Worm (Caenorhabditis elegans): ENCODE results near the gene srxa-6.

The srxa-6 gene

DNA sequence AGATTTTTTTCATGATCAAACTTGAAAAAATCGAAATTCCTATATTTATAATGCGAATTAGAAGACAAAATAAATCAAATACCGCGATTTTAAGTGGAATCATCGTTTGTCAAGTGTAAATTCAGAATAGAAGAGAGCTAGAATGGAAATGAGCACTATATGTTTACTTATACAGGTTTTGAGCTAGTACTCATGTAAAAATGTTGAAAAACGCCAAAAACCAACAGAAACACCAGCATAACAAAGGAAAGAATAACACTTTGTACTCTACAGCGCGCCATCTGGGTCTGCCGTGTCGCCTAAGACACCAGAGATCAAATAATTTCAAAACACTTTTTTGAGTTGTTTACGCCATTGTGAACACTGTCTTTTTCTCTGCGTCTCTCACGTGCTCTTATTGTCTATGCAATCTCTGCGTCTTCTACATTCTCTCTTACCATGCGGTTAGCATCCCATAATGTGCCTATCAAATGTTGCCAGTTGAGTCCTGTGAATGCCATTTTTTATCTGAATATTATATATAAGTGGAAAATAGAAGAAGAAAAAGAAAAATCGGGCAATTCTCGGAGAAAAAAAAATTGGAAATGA is 5.9 kb upstream of the srxa-6 start, which contains the start of gene ipla-3:
Gene ipla-3, minus strand, starts transcription at position 510 of the 588 bp plus-strand sequence.
- peak; percentile 37 for TF ChIP-seq lin-13 (GFP tag; optimal IDR thresholded peaks at IDR 0.05)
- no peak for TF ChIP-seq ceh-16 (tag; optimal IDR thresholded peaks at IDR 0.05)
- TF ChIP-seq zag-1 (tag; optimal IDR thresholded peaks at IDR 0.05): peak; percentile 35
- peak; percentile 78 for TF ChIP-seq unc-55 (GFP tag; optimal IDR thresholded peaks at IDR 0.05)
- peak; percentile 68 for TF ChIP-seq C34F6.9 (tag; optimal IDR thresholded peaks at IDR 0.05)
- peak; percentile 56 for TF ChIP-seq nhr-129 (tag; optimal IDR thresholded peaks at IDR 0.05)
- TF ChIP-seq sem-4 (tag; optimal IDR thresholded peaks at IDR 0.05): no peak
- TF ChIP-seq lsy-2 (tag; optimal IDR thresholded peaks at IDR 0.05): peak in 1 of 2 experiments; percentile 2
- peak; percentile 50 for TF ChIP-seq nhr-25 (tag; optimal IDR thresholded peaks at IDR 0.05)
- peak; percentile 77 for TF ChIP-seq F13H6.1 (tag; optimal IDR thresholded peaks at IDR 0.05)
- peak; percentile 6 for TF ChIP-seq nhr-6 (tag; optimal IDR thresholded peaks at IDR 0.05)
- peak; percentile 15 for TF ChIP-seq mab-5 (tag; optimal IDR thresholded peaks at IDR 0.05)
- TF ChIP-seq dmd-4 (tag; optimal IDR thresholded peaks at IDR 0.05): no peak
- TF ChIP-seq sma-3 (GFP tag; optimal IDR thresholded peaks at IDR 0.05): peak; percentile 54
- no peak for TF ChIP-seq nhr-10 (tag; optimal IDR thresholded peaks at IDR 0.05)
- peak; percentile 69 for TF ChIP-seq fos-1 (tag; optimal IDR thresholded peaks at IDR 0.05)
- peak; percentile 86 for TF ChIP-seq crh-2 (tag; optimal IDR thresholded peaks at IDR 0.05)
- TF ChIP-seq mdl-1 (tag; optimal IDR thresholded peaks at IDR 0.05): peak in 1 of 2 experiments; percentile 58
- peak; percentile 49 for TF ChIP-seq gmeb-1 (tag; optimal IDR thresholded peaks at IDR 0.05)
- TF ChIP-seq nhr-12 (tag; optimal IDR thresholded peaks at IDR 0.05): no peak
- TF ChIP-seq sma-9 (GFP tag; optimal IDR thresholded peaks at IDR 0.05): peak; percentile 95
- no peak for TF ChIP-seq sma-9 (tag; optimal IDR thresholded peaks at IDR 0.05)
- TF ChIP-seq nhr-77 (tag; optimal IDR thresholded peaks at IDR 0.05): no peak

DNA sequence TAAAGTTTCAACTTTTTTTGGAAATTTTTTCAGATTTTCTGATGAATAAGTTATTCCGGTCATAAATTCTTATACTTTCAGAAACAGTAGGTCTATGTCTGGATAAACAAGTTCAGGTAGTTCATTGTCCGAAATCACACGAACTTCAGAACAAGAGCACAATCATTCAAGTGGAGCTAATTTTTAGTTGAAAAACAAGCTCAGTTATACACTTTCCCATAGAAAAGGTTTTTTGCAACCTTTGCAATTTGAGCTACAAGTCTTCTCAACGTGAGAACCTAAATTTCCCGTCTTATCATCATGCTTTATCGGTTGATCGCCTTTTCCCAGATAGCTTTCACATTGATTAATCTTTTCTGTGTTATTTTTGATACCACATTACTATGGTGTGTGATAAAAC is 3.0 kb upstream of the srxa-6 start, which contains the start of gene srxa-1:
Gene srxa-1, plus strand, starts transcription at position 301 of the 400 bp plus-strand sequence.
- no peak for TF ChIP-seq ama-1 (optimal IDR thresholded peaks at IDR 0.05)
- TF ChIP-seq ceh-16 (tag; optimal IDR thresholded peaks at IDR 0.05): no peak

DNA sequence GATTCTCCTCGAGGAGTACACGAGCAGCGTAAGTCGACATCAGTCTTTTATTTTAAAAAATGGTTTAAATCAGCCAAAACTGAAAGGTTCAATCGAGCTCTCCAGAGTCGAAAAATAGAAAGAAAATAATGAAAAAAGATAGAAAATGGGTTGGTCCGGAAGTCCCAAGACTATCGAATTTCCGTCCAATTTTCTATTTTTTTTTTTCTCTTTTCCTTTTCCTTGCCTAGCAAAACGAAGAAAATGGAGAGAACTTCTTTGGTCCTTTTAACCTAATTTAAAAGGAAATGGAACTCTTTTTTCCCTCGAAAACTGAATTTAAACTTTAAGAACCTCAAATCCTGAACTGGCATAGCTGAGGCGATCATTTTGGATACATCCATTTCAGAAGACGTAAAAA is 4.6 kb downstream of the srxa-6 start:
- no peak for TF ChIP-seq ztf-1 (GFP tag; conservative IDR thresholded peaks at IDR 0.05)
- peak; percentile 25 for TF ChIP-seq F13H6.1 (tag; optimal IDR thresholded peaks at IDR 0.05)
- TF ChIP-seq C34F6.9 (tag; optimal IDR thresholded peaks at IDR 0.05): peak; percentile 13

DNA sequence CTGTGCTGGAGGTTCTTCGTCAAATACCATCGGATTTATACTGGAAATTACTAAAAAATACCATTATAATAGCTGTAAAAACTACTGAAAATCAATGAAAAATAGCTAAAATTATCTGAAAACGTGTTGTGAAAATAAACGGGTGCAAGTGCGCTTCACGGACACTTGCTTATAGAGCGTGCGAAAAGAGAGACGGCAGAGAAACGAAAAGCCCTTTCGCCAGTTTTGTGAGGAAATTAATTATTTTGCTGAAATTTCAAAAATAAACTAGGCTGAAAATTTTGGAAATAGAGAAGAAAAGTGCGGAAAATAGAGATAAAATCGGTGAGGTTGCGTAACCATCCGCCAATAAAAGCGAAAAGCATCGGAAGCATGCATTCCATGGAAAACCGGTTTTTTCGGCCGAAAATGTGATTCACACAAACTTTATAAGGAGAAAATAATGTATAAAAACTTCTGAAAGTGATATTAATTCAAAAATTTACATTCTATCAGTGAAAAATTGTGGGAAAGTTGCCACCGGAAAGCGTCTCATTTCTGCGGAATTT is 9.6 kb downstream of the srxa-6 start, which contains the start of gene dnj-25:
Gene dnj-25, minus strand, starts transcription at position 57 of the 548 bp plus-strand sequence.
- TF ChIP-seq unc-55 (GFP tag; optimal IDR thresholded peaks at IDR 0.05) (peak; percentile 54), sma-9 (GFP tag; optimal IDR thresholded peaks at IDR 0.05) (no peak), sma-9 (tag; optimal IDR thresholded peaks at IDR 0.05) (no peak), nhr-237 (tag; optimal IDR thresholded peaks at IDR 0.05) (no peak), aly-2 (tag; optimal IDR thresholded peaks at IDR 0.05) (no peak), mab-5 (tag; optimal IDR thresholded peaks at IDR 0.05) (no peak), unc-62 (GFP tag; optimal IDR thresholded peaks at IDR 0.05) (no peak), elt-3 (tag; optimal IDR thresholded peaks at IDR 0.05) (no peak), mbf-1 (tag; optimal IDR thresholded peaks at IDR 0.05) (no peak), blmp-1 (tag; optimal IDR thresholded peaks at IDR 0.05; ENCODE audit: insufficient read depth) (no peak), ama-1 (optimal IDR thresholded peaks at IDR 0.05) (no peak), R02D3.7 (tag; optimal IDR thresholded peaks at IDR 0.05) (no peak), ztf-1 (GFP tag; conservative IDR thresholded peaks at IDR 0.05) (no peak), ZK546.5 (tag; optimal IDR thresholded peaks at IDR 0.05) (no peak), fos-1 (tag; optimal IDR thresholded peaks at IDR 0.05) (no peak), gmeb-1 (tag; optimal IDR thresholded peaks at IDR 0.05) (no peak), C34F6.9 (tag; optimal IDR thresholded peaks at IDR 0.05) (peak; percentile 46), zag-1 (tag; optimal IDR thresholded peaks at IDR 0.05) (no peak), ztf-11 (tag; optimal IDR thresholded peaks at IDR 0.05) (no peak), dmd-4 (tag; optimal IDR thresholded peaks at IDR 0.05) (no peak), nhr-25 (tag; optimal IDR thresholded peaks at IDR 0.05) (no peak), nhr-129 (tag; optimal IDR thresholded peaks at IDR 0.05) (peak; percentile 10), nhr-21 (tag; optimal IDR thresholded peaks at IDR 0.05) (no peak), peb-1 (tag; optimal IDR thresholded peaks at IDR 0.05) (no peak), nhr-12 (tag; optimal IDR thresholded peaks at IDR 0.05) (no peak), skn-1 (tag; optimal IDR thresholded peaks at IDR 0.05) (no peak), nhr-23 (tag; optimal IDR thresholded peaks at IDR 0.05) (no peak), snpc-4 (tag; optimal IDR thresholded peaks at IDR 0.05) (no peak), egl-27 (tag; optimal IDR thresholded peaks at IDR 0.05) (no peak), nhr-6 (tag; optimal IDR thresholded peaks at IDR 0.05) (no peak), elt-1 (tag; optimal IDR thresholded peaks at IDR 0.05) (no peak), lin-11 (tag; optimal IDR thresholded peaks at IDR 0.05) (no peak), unc-39 (tag; optimal IDR thresholded peaks at IDR 0.05) (no peak), lsy-2 (tag; optimal IDR thresholded peaks at IDR 0.05) (peak in 1 of 2 experiments; percentile 47), lin-13 (GFP tag; optimal IDR thresholded peaks at IDR 0.05) (peak; percentile 30), ceh-82 (tag; optimal IDR thresholded peaks at IDR 0.05) (no peak), nhr-10 (tag; optimal IDR thresholded peaks at IDR 0.05) (no peak), sem-4 (tag; optimal IDR thresholded peaks at IDR 0.05) (no peak), F13H6.1 (tag; optimal IDR thresholded peaks at IDR 0.05) (no peak), ceh-16 (tag; optimal IDR thresholded peaks at IDR 0.05) (no peak)
